Worm (Caenorhabditis elegans): ENCODE data around the gene fbxb-96.

Gene fbxb-96

DNA sequence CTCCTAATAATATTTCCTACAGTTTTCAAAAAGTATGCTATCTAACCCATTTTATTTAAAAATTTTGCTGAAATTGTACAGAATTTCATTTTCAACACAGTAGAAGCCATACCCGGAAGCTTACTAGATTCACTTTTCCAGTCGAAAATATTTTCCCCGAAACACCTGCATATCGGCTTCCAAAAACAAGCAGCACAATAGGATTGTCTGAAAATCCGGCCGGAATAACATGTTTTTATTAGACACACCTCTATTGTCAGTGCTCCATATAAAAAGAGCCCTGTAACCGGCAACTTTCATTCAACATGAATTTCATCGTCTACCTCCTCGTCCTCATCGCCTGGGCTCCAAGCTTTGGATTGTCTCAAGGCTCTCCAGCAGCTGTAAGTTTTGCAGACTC lies 2.3 kb upstream of the fbxb-96 start, which contains the start of gene C52E2.2:
Gene C52E2.2, plus strand, starts transcription at position 301 of the 400 bp plus-strand sequence.
- no peak for TF ChIP-seq ztf-11 (tag; optimal IDR thresholded peaks at IDR 0.05)
- TF ChIP-seq fkh-10 (GFP tag; optimal IDR thresholded peaks at IDR 0.05), result no peak
- TF ChIP-seq elt-3 (tag; optimal IDR thresholded peaks at IDR 0.05), result no peak
- TF ChIP-seq lin-39 (tag; optimal IDR thresholded peaks at IDR 0.05), result no peak
- TF ChIP-seq R02D3.7 (tag; optimal IDR thresholded peaks at IDR 0.05), result no peak
- no peak for TF ChIP-seq tbx-2 (tag; optimal IDR thresholded peaks at IDR 0.05)
- TF ChIP-seq fkh-2 (tag; optimal IDR thresholded peaks at IDR 0.05), result no peak
- no peak for TF ChIP-seq eor-1 (tag; optimal IDR thresholded peaks at IDR 0.05)
- TF ChIP-seq nhr-43 (tag; optimal IDR thresholded peaks at IDR 0.05; ENCODE audit: poor library complexity, severe bottlenecking), result no peak
- no peak for TF ChIP-seq mdl-1 (tag; optimal IDR thresholded peaks at IDR 0.05)
- TF ChIP-seq nfya-1 (tag; optimal IDR thresholded peaks at IDR 0.05; ENCODE audit: insufficient read depth), result no peak
- no peak for TF ChIP-seq nhr-77 (tag; optimal IDR thresholded peaks at IDR 0.05)
- no peak for TF ChIP-seq snpc-4 (tag; optimal IDR thresholded peaks at IDR 0.05)
- TF ChIP-seq lsy-12 (tag; optimal IDR thresholded peaks at IDR 0.05), result no peak
- TF ChIP-seq nhr-11 (tag; optimal IDR thresholded peaks at IDR 0.05), result no peak
- no peak for TF ChIP-seq pha-4 (tag; optimal IDR thresholded peaks at IDR 0.05)

- TF ChIP-seq lsy-12 (tag; optimal IDR thresholded peaks at IDR 0.05), result no peak
- no peak for TF ChIP-seq fkh-2 (tag; optimal IDR thresholded peaks at IDR 0.05)
- peak; percentile 44 for TF ChIP-seq egl-27 (tag; optimal IDR thresholded peaks at IDR 0.05)
- no peak for TF ChIP-seq nhr-28 (tag; optimal IDR thresholded peaks at IDR 0.05)
- no peak for TF ChIP-seq tbx-2 (tag; optimal IDR thresholded peaks at IDR 0.05)
- no peak for TF ChIP-seq hmg-11 (tag; optimal IDR thresholded peaks at IDR 0.05)
- no peak for TF ChIP-seq ama-1 (optimal IDR thresholded peaks at IDR 0.05)
- no peak for TF ChIP-seq nhr-23 (tag; optimal IDR thresholded peaks at IDR 0.05)
- peak; percentile 52 for TF ChIP-seq pha-4 (tag; optimal IDR thresholded peaks at IDR 0.05)
- TF ChIP-seq mdl-1 (tag; optimal IDR thresholded peaks at IDR 0.05), result no peak
- peak; percentile 85 for TF ChIP-seq nhr-43 (tag; optimal IDR thresholded peaks at IDR 0.05; ENCODE audit: poor library complexity, severe bottlenecking)
- no peak for TF ChIP-seq ceh-28 (tag; optimal IDR thresholded peaks at IDR 0.05)
- TF ChIP-seq nhr-76 (tag; optimal IDR thresholded peaks at IDR 0.05), result no peak
- no peak for TF ChIP-seq elt-3 (tag; optimal IDR thresholded peaks at IDR 0.05)
- no peak for TF ChIP-seq zag-1 (tag; optimal IDR thresholded peaks at IDR 0.05)
- no peak for TF ChIP-seq fkh-10 (GFP tag; optimal IDR thresholded peaks at IDR 0.05)
- TF ChIP-seq nhr-67 (tag; optimal IDR thresholded peaks at IDR 0.05), result no peak
- no peak for TF ChIP-seq nhr-77 (tag; optimal IDR thresholded peaks at IDR 0.05)
- TF ChIP-seq fos-1 (tag; optimal IDR thresholded peaks at IDR 0.05), result no peak
- TF ChIP-seq ceh-9 (tag; optimal IDR thresholded peaks at IDR 0.05), result no peak
- TF ChIP-seq pqm-1 (tag; optimal IDR thresholded peaks at IDR 0.05), result peak; percentile 99
- peak; percentile 96 for TF ChIP-seq jun-1 (tag; optimal IDR thresholded peaks at IDR 0.05)
- no peak for TF ChIP-seq mml-1 (tag; optimal IDR thresholded peaks at IDR 0.05)
- TF ChIP-seq elt-2 (tag; optimal IDR thresholded peaks at IDR 0.05), result peak; percentile 100
- no peak for TF ChIP-seq aly-2 (tag; optimal IDR thresholded peaks at IDR 0.05)
- TF ChIP-seq unc-62 (GFP tag; optimal IDR thresholded peaks at IDR 0.05), result no peak
- TF ChIP-seq daf-12 (tag; optimal IDR thresholded peaks at IDR 0.05), result no peak
- no peak for TF ChIP-seq lin-15B (tag; optimal IDR thresholded peaks at IDR 0.05)
- TF ChIP-seq eor-1 (tag; optimal IDR thresholded peaks at IDR 0.05), result no peak
- no peak for TF ChIP-seq nfya-1 (tag; optimal IDR thresholded peaks at IDR 0.05; ENCODE audit: insufficient read depth)
- no peak for TF ChIP-seq nhr-12 (tag; optimal IDR thresholded peaks at IDR 0.05)
- no peak for TF ChIP-seq skn-1 (tag; optimal IDR thresholded peaks at IDR 0.05)
These were observed 1.5 kb upstream of the fbxb-96 start for ce11 chrII:1851716-1852115.

ce11 chrII:1850840-1851294 lies 668 bp upstream of the fbxb-96 start, which contains the start of gene C52E2.3:
TSS of gene C52E2.3 (plus strand) at chrII:1851244.
- TF ChIP-seq elt-2 (tag; optimal IDR thresholded peaks at IDR 0.05), result peak; percentile 51
- TF ChIP-seq lin-39 (tag; optimal IDR thresholded peaks at IDR 0.05), result no peak
- no peak for TF ChIP-seq nhr-23 (tag; optimal IDR thresholded peaks at IDR 0.05)
- no peak for TF ChIP-seq jun-1 (tag; optimal IDR thresholded peaks at IDR 0.05)
- peak; percentile 64 for TF ChIP-seq nhr-43 (tag; optimal IDR thresholded peaks at IDR 0.05; ENCODE audit: poor library complexity, severe bottlenecking)
- TF ChIP-seq unc-39 (tag; optimal IDR thresholded peaks at IDR 0.05), result no peak
- TF ChIP-seq zag-1 (tag; optimal IDR thresholded peaks at IDR 0.05), result no peak
- no peak for TF ChIP-seq elt-1 (tag; optimal IDR thresholded peaks at IDR 0.05)
- peak in 1 of 3 experiments; percentile 28 for TF ChIP-seq elt-3 (tag; optimal IDR thresholded peaks at IDR 0.05)
- TF ChIP-seq fkh-10 (GFP tag; optimal IDR thresholded peaks at IDR 0.05), result no peak
